Worm (Caenorhabditis elegans) whole organism, mixed stage, embryonic: ENCODE data around the gene srh-266.

ENCODE experiments used
- M03D4.4 ChIP-seq: sonication (generic microtip); optimal IDR thresholded peaks from 2 replicates; lab custom pipeline; 2017; ENCODE audit warnings: mild to moderate bottlenecking, missing genetic modification characterization, missing compliant biosample characterization
- elt-1 ChIP-seq: sonication (generic microtip); optimal IDR thresholded peaks from 2 replicates; lab custom pipeline; 2017; ENCODE audit warnings: missing genetic modification characterization, mild to moderate bottlenecking, missing compliant biosample characterization, antibody characterized with exemption, moderate library complexity, borderline replicate concordance; ENCODE audit not compliant: insufficient read depth
- lin-32 ChIP-seq: fragments of 200-800 bp; sonication (Bioruptor generic); optimal IDR thresholded peaks from 2 replicates; lab custom pipeline; 2018; ENCODE audit warnings: mild to moderate bottlenecking, missing genetic modification characterization, missing compliant biosample characterization
- lsy-2 ChIP-seq: fragments of 150-350 bp; optimal IDR thresholded peaks from 2 replicates; lab custom pipeline; 2014; ENCODE audit warnings: missing biosample characterization, missing genetic modification characterization
- mls-2 ChIP-seq: sonication (generic microtip); optimal IDR thresholded peaks from 2 replicates; lab custom pipeline; 2016; ENCODE audit warnings: mild to moderate bottlenecking, missing genetic modification characterization, moderate library complexity, missing compliant biosample characterization
- nhr-12 ChIP-seq: fragments of 150-350 bp; optimal IDR thresholded peaks from 2 replicates; lab custom pipeline; 2014; ENCODE audit warnings: missing biosample characterization, missing genetic modification characterization
- nhr-2 ChIP-seq: fragments of 150-350 bp; optimal IDR thresholded peaks from 2 replicates; lab custom pipeline; 2014; ENCODE audit warnings: missing biosample characterization, missing genetic modification characterization
- nhr-28 ChIP-seq: fragments of 150-350 bp; optimal IDR thresholded peaks from 2 replicates; lab custom pipeline; 2014; ENCODE audit warnings: missing biosample characterization, missing genetic modification characterization
- pha-4 ChIP-seq: fragments of 150-350 bp; optimal IDR thresholded peaks from 2 replicates; lab custom pipeline; 2018; ENCODE audit warnings: missing biosample characterization, missing genetic modification reagents, missing genetic modification characterization
- tbx-8 ChIP-seq: fragments of 200-800 bp; sonication (Bioruptor generic); optimal IDR thresholded peaks from 2 replicates; lab custom pipeline; 2018; ENCODE audit warnings: mild to moderate bottlenecking, missing genetic modification characterization, moderate library complexity, missing compliant biosample characterization
- ztf-11 ChIP-seq: fragments of 150-350 bp; optimal IDR thresholded peaks from 2 replicates; lab custom pipeline; 2014; ENCODE audit warnings: missing biosample characterization, missing genetic modification characterization

DNA sequence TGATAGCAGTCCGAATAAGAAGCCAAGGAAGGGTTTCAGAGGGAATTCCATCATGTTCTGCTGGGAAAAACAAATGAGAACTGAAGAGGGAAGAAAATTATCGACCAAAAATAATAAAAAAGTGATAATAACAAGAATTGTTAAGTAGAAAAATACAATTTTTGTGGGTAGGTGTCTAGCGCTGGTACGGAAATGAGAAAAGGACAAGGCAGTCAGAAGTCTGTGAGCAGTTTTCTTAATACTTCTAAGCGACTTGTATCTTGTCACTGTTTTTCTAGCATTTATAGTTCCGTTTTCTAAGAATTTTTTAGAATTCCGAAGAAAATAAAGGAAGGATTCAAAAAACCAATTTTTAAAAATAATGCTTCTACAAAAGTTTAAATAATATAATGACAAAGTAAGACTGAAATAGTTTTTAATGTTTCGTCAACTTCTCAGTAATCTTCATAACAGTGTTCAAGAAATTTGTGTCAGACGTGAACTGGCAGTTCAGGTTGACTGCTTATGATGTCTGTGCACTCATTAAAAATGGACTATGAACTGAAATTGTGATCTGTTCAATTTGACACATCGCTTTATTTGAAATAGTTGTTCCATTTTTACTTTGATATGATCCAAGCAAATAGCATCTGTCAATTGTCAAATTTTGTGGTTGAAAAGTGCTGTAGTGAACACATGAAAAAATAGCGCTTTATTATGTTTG, 28.3 kb downstream of the srh-266 start, which contains the start of gene srx-4:
- TF ChIP-seq nhr-28 (no peak), lsy-2 (no peak), tbx-8 (GFP tag; lab: Kevin White, UChicago) (no peak), nhr-2 (no peak), elt-1 (no peak), nhr-12 (tag; lab: Kevin White, UChicago) (no peak), mls-2 (tag; lab: Kevin White, UChicago) (no peak), M03D4.4 (tag; lab: Kevin White, UChicago) (no peak), ztf-11 (no peak), lin-32 (GFP tag; lab: Kevin White, UChicago) (no peak), pha-4 (tag; lab: Kevin White, UChicago) (no peak)
